Fruit fly (Drosophila melanogaster) whole organism, embryonic: ENCODE results near the gene CG6726.

Source experiments
- ATbp ChIP-seq: fragments of 200-800 bp; sonication (Bioruptor generic); optimal IDR thresholded peaks from 2 replicates; lab custom pipeline; 2017; ENCODE audit warnings: missing biosample characterization, mild to moderate bottlenecking, missing genetic modification characterization, missing genetic modification reagents
- Ada2b ChIP-seq: fragments of 200-800 bp; sonication (Bioruptor generic); IDR thresholded peaks from 2 replicates; pipeline ENCODE4 v1.3.6; 2022; ENCODE audit warnings: missing biosample characterization, missing genetic modification characterization
- Atf-2 ChIP-seq: fragments of 200-800 bp; sonication (Bioruptor generic); optimal IDR thresholded peaks from 2 replicates; lab custom pipeline; 2016; ENCODE audit warnings: missing biosample characterization, missing genetic modification characterization
- Atf3 ChIP-seq: fragments of 200-800 bp; sonication (Bioruptor generic); optimal IDR thresholded peaks from 3 replicates; lab custom pipeline; 2016; ENCODE audit warnings: missing biosample characterization, missing genetic modification characterization
- CG10274 ChIP-seq: fragments of 200-800 bp; sonication (Bioruptor generic); optimal IDR thresholded peaks from 3 replicates; lab custom pipeline; 2017; ENCODE audit warnings: missing biosample characterization, mild to moderate bottlenecking, missing genetic modification characterization
- CG12744 ChIP-seq: fragments of 200-800 bp; sonication (Bioruptor generic); optimal IDR thresholded peaks from 2 replicates; lab custom pipeline; 2016; ENCODE audit warnings: missing biosample characterization, missing genetic modification characterization
- CG13775 ChIP-seq: fragments of 200-800 bp; sonication (Bioruptor generic); optimal IDR thresholded peaks from 3 replicates; lab custom pipeline; 2017; ENCODE audit warnings: missing biosample characterization, mild to moderate bottlenecking, missing genetic modification characterization
- CG15601 ChIP-seq: fragments of 200-800 bp; sonication (Bioruptor generic); optimal IDR thresholded peaks from 3 replicates; lab custom pipeline; 2019; ENCODE audit warnings: missing biosample characterization, mild to moderate bottlenecking, missing genetic modification characterization, moderate library complexity
- CG1603 ChIP-seq: fragments of 200-800 bp; sonication (Bioruptor generic); optimal IDR thresholded peaks from 2 replicates; lab custom pipeline; 2019; ENCODE audit warnings: missing biosample characterization, mild to moderate bottlenecking, missing genetic modification characterization, moderate library complexity
- CG1647 ChIP-seq: fragments of 200-800 bp; sonication (Bioruptor generic); optimal IDR thresholded peaks from 3 replicates; lab custom pipeline; 2016; ENCODE audit warnings: missing biosample characterization, missing genetic modification characterization
- CG16779 ChIP-seq: fragments of 200-800 bp; sonication (Bioruptor generic); IDR thresholded peaks from 2 replicates; pipeline ENCODE4 v1.3.6; 2022; ENCODE audit warnings: missing biosample characterization, missing genetic modification characterization
- CG2116 ChIP-seq: fragments of 200-800 bp; sonication (Bioruptor generic); optimal IDR thresholded peaks from 3 replicates; lab custom pipeline; 2018; ENCODE audit warnings: missing biosample characterization, mild to moderate bottlenecking, missing genetic modification characterization
- CG30403 ChIP-seq: fragments of 200-800 bp; sonication (Bioruptor generic); optimal IDR thresholded peaks from 3 replicates; lab custom pipeline; 2016; ENCODE audit warnings: missing biosample characterization, missing genetic modification characterization
- CG31224 ChIP-seq: fragments of 200-800 bp; sonication (Bioruptor generic); IDR thresholded peaks from 2 replicates; pipeline ENCODE4 v1.3.6; 2022; ENCODE audit warnings: missing biosample characterization, missing genetic modification characterization
- CG32772 ChIP-seq: fragments of 200-800 bp; sonication (Bioruptor generic); IDR thresholded peaks from 2 replicates; pipeline ENCODE4 v1.3.6; 2022; ENCODE audit warnings: missing biosample characterization, missing genetic modification characterization
- CG4328 ChIP-seq: fragments of 200-800 bp; sonication (Bioruptor generic); optimal IDR thresholded peaks from 3 replicates; lab custom pipeline; 2017; ENCODE audit warnings: missing biosample characterization, missing genetic modification reagents, missing genetic modification characterization
- CG4707 ChIP-seq: fragments of 200-800 bp; sonication (Bioruptor generic); optimal IDR thresholded peaks from 2 replicates; lab custom pipeline; 2018; ENCODE audit warnings: missing biosample characterization, mild to moderate bottlenecking, missing genetic modification characterization, moderate library complexity
- CG6689 ChIP-seq: fragments of 200-800 bp; sonication (Bioruptor generic); IDR thresholded peaks from 2 replicates; pipeline ENCODE4 v1.3.6; 2022; ENCODE audit warnings: missing biosample characterization, missing genetic modification characterization
- CG6813 ChIP-seq: fragments of 200-800 bp; sonication (Bioruptor generic); optimal IDR thresholded peaks from 2 replicates; lab custom pipeline; 2017; ENCODE audit warnings: missing biosample characterization, missing genetic modification characterization, mild to moderate bottlenecking, moderate library complexity, missing genetic modification reagents
- CG8290 ChIP-seq, 3 experiments: fragments of 200-800 bp; sonication (Bioruptor generic); optimal IDR thresholded peaks; 2 replicates each; lab custom pipeline; 2016 to 2019; ENCODE audit warnings: missing biosample characterization in 3 of 3, missing genetic modification characterization in 3 of 3, mild to moderate bottlenecking in 2 of 3, moderate library complexity in 1 of 3
- Chrac-16 ChIP-seq: fragments of 200-800 bp; sonication (Bioruptor generic); optimal IDR thresholded peaks from 3 replicates; lab custom pipeline; 2016; ENCODE audit warnings: missing biosample characterization, missing genetic modification characterization
- CoRest ChIP-seq: fragments of 200-800 bp; sonication (Bioruptor generic); optimal IDR thresholded peaks from 3 replicates; lab custom pipeline; 2018; ENCODE audit warnings: missing biosample characterization, mild to moderate bottlenecking, missing genetic modification characterization, moderate library complexity
- Dad ChIP-seq: fragments of 200-800 bp; sonication (Bioruptor generic); optimal IDR thresholded peaks from 3 replicates; lab custom pipeline; 2016; ENCODE audit warnings: missing biosample characterization, missing genetic modification characterization
- Dbx ChIP-seq: fragments of 200-800 bp; sonication (Bioruptor generic); IDR thresholded peaks from 3 replicates; pipeline ENCODE4 v1.3.6; 2022; ENCODE audit warnings: missing biosample characterization, missing genetic modification characterization
- E2f1 ChIP-seq: fragments of 200-800 bp; sonication (Bioruptor generic); IDR thresholded peaks from 2 replicates; pipeline ENCODE4 v1.3.6; 2022; ENCODE audit warnings: missing biosample characterization, missing genetic modification characterization
- Eip74EF ChIP-seq, 2 experiments: fragments of 200-800 bp in 1 of 2; fragments of >200 bp in 1 of 2; sonication (Bioruptor generic) in 1 of 2; optimal IDR thresholded peaks; 2 replicates each; lab custom pipeline; 2017 to 2019; ENCODE audit warnings: missing biosample characterization in 2 of 2, missing genetic modification characterization in 2 of 2, mild to moderate bottlenecking in 1 of 2, moderate library complexity in 1 of 2
- Elba2 ChIP-seq: fragments of 200-800 bp; sonication (Bioruptor generic); optimal IDR thresholded peaks from 3 replicates; lab custom pipeline; 2016; ENCODE audit warnings: missing biosample characterization, missing genetic modification characterization
- H15 ChIP-seq: fragments of 200-800 bp; sonication (Bioruptor generic); IDR thresholded peaks from 3 replicates; pipeline ENCODE4 v1.3.6; 2022; ENCODE audit warnings: missing biosample characterization, missing genetic modification characterization
- Lim3 ChIP-seq: fragments of 200-800 bp; sonication (Bioruptor generic); IDR thresholded peaks from 2 replicates; pipeline ENCODE4 v1.3.6; 2022; ENCODE audit warnings: missing biosample characterization, missing genetic modification characterization
- MESR4 ChIP-seq: fragments of 200-800 bp; sonication (Bioruptor generic); optimal IDR thresholded peaks from 2 replicates; lab custom pipeline; 2018; ENCODE audit warnings: missing biosample characterization, mild to moderate bottlenecking, missing genetic modification characterization, moderate library complexity
- Mad ChIP-seq: fragments of 200-800 bp; sonication (Bioruptor generic); optimal IDR thresholded peaks from 2 replicates; lab custom pipeline; 2016; ENCODE audit warnings: missing biosample characterization, missing genetic modification characterization
- Rx ChIP-seq: fragments of 200-800 bp; sonication (Bioruptor generic); IDR thresholded peaks from 2 replicates; pipeline ENCODE4 v1.3.6; 2022; ENCODE audit warnings: missing biosample characterization, missing genetic modification characterization
- Six4 ChIP-seq: fragments of 200-800 bp; sonication (Bioruptor generic); optimal IDR thresholded peaks from 2 replicates; lab custom pipeline; 2016; ENCODE audit warnings: missing biosample characterization, missing genetic modification characterization
- Usf ChIP-seq: fragments of 200-800 bp; sonication (Bioruptor generic); optimal IDR thresholded peaks from 2 replicates; lab custom pipeline; 2017; ENCODE audit warnings: missing genotype, missing biosample characterization, missing genetic modification characterization
- ara ChIP-seq: fragments of 200-800 bp; sonication (Bioruptor generic); IDR thresholded peaks from 2 replicates; pipeline ENCODE4 v1.3.6; 2022; ENCODE audit warnings: missing biosample characterization, missing genetic modification characterization
- bcd ChIP-seq: fragments of 200-800 bp; sonication (Bioruptor generic); optimal IDR thresholded peaks from 2 replicates; lab custom pipeline; 2017; ENCODE audit warnings: missing biosample characterization, mild to moderate bottlenecking, missing genetic modification characterization
- caup ChIP-seq: fragments of 200-800 bp; sonication (Bioruptor generic); optimal IDR thresholded peaks from 3 replicates; lab custom pipeline; 2017; ENCODE audit warnings: missing biosample characterization, mild to moderate bottlenecking, missing genetic modification characterization, moderate library complexity; ENCODE audit not compliant: severe bottlenecking
- cg ChIP-seq: fragments of 200-800 bp; sonication (Bioruptor generic); optimal IDR thresholded peaks from 3 replicates; lab custom pipeline; 2019; ENCODE audit warnings: missing biosample characterization, mild to moderate bottlenecking, missing genetic modification characterization, moderate library complexity
- exex ChIP-seq: fragments of 200-800 bp; sonication (Bioruptor generic); optimal IDR thresholded peaks from 4 replicates; lab custom pipeline; 2018; ENCODE audit warnings: missing biosample characterization, mild to moderate bottlenecking, missing genetic modification characterization, moderate library complexity
- gcm2 ChIP-seq: fragments of 200-800 bp; sonication (Bioruptor generic); optimal IDR thresholded peaks from 2 replicates; lab custom pipeline; 2016; ENCODE audit warnings: missing biosample characterization, missing genetic modification characterization
- gro ChIP-seq: fragments of 200-800 bp; sonication (Bioruptor generic); optimal IDR thresholded peaks from 2 replicates; lab custom pipeline; 2016; ENCODE audit warnings: missing biosample characterization, missing genetic modification characterization
- jumu ChIP-seq: fragments of 200-800 bp; sonication (Bioruptor generic); optimal IDR thresholded peaks from 3 replicates; lab custom pipeline; 2016; ENCODE audit warnings: missing biosample characterization, missing genetic modification characterization
- maf-S ChIP-seq: fragments of 200-800 bp; sonication (Bioruptor generic); optimal IDR thresholded peaks from 2 replicates; lab custom pipeline; 2016; ENCODE audit warnings: missing biosample characterization, missing genetic modification characterization
- mam ChIP-seq: fragments of 200-800 bp; sonication (Bioruptor generic); optimal IDR thresholded peaks from 3 replicates; lab custom pipeline; 2016; ENCODE audit warnings: missing biosample characterization, missing genetic modification characterization
- otp ChIP-seq: fragments of 200-800 bp; sonication (Bioruptor generic); IDR thresholded peaks from 3 replicates; pipeline ENCODE4, ENCODE4 v1.3.6; 2022; ENCODE audit warnings: missing biosample characterization, missing genetic modification characterization
- pfk ChIP-seq: fragments of 200-800 bp; sonication (Bioruptor generic); optimal IDR thresholded peaks from 2 replicates; lab custom pipeline; 2018; ENCODE audit warnings: missing biosample characterization, mild to moderate bottlenecking, missing genetic modification characterization, moderate library complexity
- pzg ChIP-seq: fragments of 200-800 bp; sonication (Bioruptor generic); optimal IDR thresholded peaks from 3 replicates; lab custom pipeline; 2018; ENCODE audit warnings: missing biosample characterization, mild to moderate bottlenecking, missing genetic modification characterization, moderate library complexity
- salm ChIP-seq: fragments of 200-800 bp; sonication (Bioruptor generic); optimal IDR thresholded peaks from 2 replicates; lab custom pipeline; 2018; ENCODE audit warnings: missing biosample characterization, mild to moderate bottlenecking, missing genetic modification characterization
- z ChIP-seq: fragments of 200-800 bp; sonication (Bioruptor generic); IDR thresholded peaks from 3 replicates; pipeline ENCODE4 v1.3.6; 2022; ENCODE audit warnings: missing biosample characterization, missing genetic modification characterization
- zfh1 ChIP-seq: fragments of 200-800 bp; sonication (Bioruptor generic); IDR thresholded peaks from 3 replicates; pipeline ENCODE4 v1.3.6; 2022; ENCODE audit warnings: missing biosample characterization, missing genetic modification characterization

Gene CG6726

dm6 chr3R:23048690-23049118, 42.8 kb upstream of the CG6726 start (continued):
- TF ChIP-seq CG2116 (GFP tag; lab: Kevin White, UChicago) (peak; percentile 24), Elba2 (GFP tag; lab: Kevin White, UChicago) (no peak), ATbp (peak; percentile 81), Eip74EF (GFP tag; optimal IDR thresholded peaks at IDR 0.05; lab: Kevin White, UChicago) (peak in 1 of 2 experiments; percentile 83), salm (peak; percentile 30), otp (GFP tag; lab: Robert Waterston, UW) (0 out of 3 replicates have a peak, but pooled peaks have one; percentile 16), Rx (GFP tag; lab: Robert Waterston, UW) (no peak), Chrac-16 (GFP tag; lab: Kevin White, UChicago) (peak; percentile 49), CG13775 (GFP tag; lab: Kevin White, UChicago) (peak; percentile 50), CG8290 (GFP tag; optimal IDR thresholded peaks at IDR 0.05; lab: Kevin White, UChicago) (peak; percentile 48), CG8290 (tag; optimal IDR thresholded peaks at IDR 0.05; lab: Kevin White, UChicago) (no peak), CG6813 (peak; percentile 62), gcm2 (GFP tag; lab: Kevin White, UChicago) (no peak), E2f1 (peak; percentile 60), CG4328 (peak; percentile 62), caup (GFP tag; lab: Kevin White, UChicago) (peak; percentile 50), cg (GFP tag; lab: Kevin White, UChicago) (no peak), CG10274 (peak; percentile 43), CG4707 (GFP tag; lab: Kevin White, UChicago) (no peak), Ada2b (GFP tag; lab: Robert Waterston, UW) (peak; percentile 59), CG30403 (GFP tag; lab: Kevin White, UChicago) (peak; percentile 82), Atf3 (GFP tag; lab: Kevin White, UChicago) (peak; percentile 25), zfh1 (GFP tag; lab: Robert Waterston, UW) (no peak), CG6689 (peak; percentile 73), jumu (no peak), MESR4 (GFP tag; lab: Kevin White, UChicago) (no peak), Six4 (GFP tag; lab: Kevin White, UChicago) (peak; percentile 74), maf-S (GFP tag; lab: Kevin White, UChicago) (peak; percentile 50), ara (GFP tag; lab: Robert Waterston, UW) (peak; percentile 60; the same call in 1 of the 2 replicates), Lim3 (0 out of 2 replicates have a peak, but pooled peaks have one; percentile 22), pzg (GFP tag; lab: Kevin White, UChicago) (no peak), CG12744 (GFP tag; lab: Kevin White, UChicago) (no peak), CG32772 (GFP tag; lab: Robert Waterston, UW) (peak; percentile 58), mam (GFP tag; lab: Kevin White, UChicago) (peak; percentile 32), H15 (peak; percentile 51; the same call in 1 of the 3 replicates), exex (peak; percentile 7), Usf (GFP tag; lab: Kevin White, UChicago) (peak; percentile 6), Dad (no peak), CG15601 (tag; lab: Kevin White, UChicago) (peak; percentile 76), Dbx (GFP tag; lab: Robert Waterston, UW) (no peak), z (peak; percentile 90), CG31224 (GFP tag; lab: Robert Waterston, UW) (no peak), gro (peak; percentile 24), Atf-2 (GFP tag; lab: Kevin White, UChicago) (peak; percentile 28), CG16779 (GFP tag; lab: Robert Waterston, UW) (no peak), CoRest (tag; lab: Kevin White, UChicago) (peak; percentile 89), CG1647 (GFP tag; lab: Kevin White, UChicago) (peak; percentile 12), pfk (no peak), bcd (GFP tag; lab: Kevin White, UChicago) (peak; percentile 71), CG1603 (tag; lab: Kevin White, UChicago) (peak; percentile 58), Mad (GFP tag; lab: Kevin White, UChicago) (peak; percentile 36)
